Worm (Caenorhabditis elegans) whole organism, late embryonic: ENCODE data around the gene srj-44.

Source experiments
- F13H6.1 ChIP-seq: sonication (generic microtip); optimal IDR thresholded peaks from 2 replicates; lab custom pipeline; 2016; ENCODE audit warnings: missing genetic modification characterization, missing compliant biosample characterization
- ama-1 ChIP-seq: fragments of 150-350 bp; optimal IDR thresholded peaks from 2 replicates; lab custom pipeline; 2014
- fkh-6 ChIP-seq: sonication (generic microtip); optimal IDR thresholded peaks from 2 replicates; lab custom pipeline; 2016; ENCODE audit warnings: missing genetic modification characterization, missing compliant biosample characterization
- lim-6 ChIP-seq: sonication (generic microtip); optimal IDR thresholded peaks from 2 replicates; lab custom pipeline; 2016; ENCODE audit warnings: missing genetic modification characterization, missing compliant biosample characterization
- lin-11 ChIP-seq: fragments of 200-800 bp; sonication (Bioruptor generic); optimal IDR thresholded peaks from 2 replicates; lab custom pipeline; 2018; ENCODE audit warnings: mild to moderate bottlenecking, missing genetic modification characterization, missing compliant biosample characterization
- nhr-11 ChIP-seq: fragments of 150-350 bp; optimal IDR thresholded peaks from 2 replicates; lab custom pipeline; 2014; ENCODE audit warnings: missing biosample characterization, missing genetic modification characterization
- pqm-1 ChIP-seq: sonication (generic microtip); optimal IDR thresholded peaks from 2 replicates; lab custom pipeline; 2016; ENCODE audit warnings: missing genetic modification characterization, missing compliant biosample characterization
- ref-2 ChIP-seq: sonication (generic microtip); optimal IDR thresholded peaks from 2 replicates; lab custom pipeline; 2016; ENCODE audit warnings: missing genetic modification characterization, missing compliant biosample characterization
- tbx-2 ChIP-seq: sonication (generic microtip); optimal IDR thresholded peaks from 2 replicates; lab custom pipeline; 2016; ENCODE audit warnings: missing genetic modification characterization, missing compliant biosample characterization
- tbx-7 ChIP-seq: sonication (generic microtip); optimal IDR thresholded peaks from 2 replicates; lab custom pipeline; 2016; ENCODE audit warnings: missing genotype, missing genetic modification characterization, missing compliant biosample characterization

- no peak for TF ChIP-seq tbx-7 (tag; lab: Kevin White, UChicago)
- TF ChIP-seq tbx-2 (tag; lab: Kevin White, UChicago) = no peak
- TF ChIP-seq ama-1 (lab: Kevin White, UChicago) = no peak
- TF ChIP-seq nhr-11 (tag; lab: Kevin White, UChicago) = no peak
- no peak for TF ChIP-seq lin-11 (tag; lab: Kevin White, UChicago)
- TF ChIP-seq fkh-6 (tag; lab: Kevin White, UChicago) = no peak
- TF ChIP-seq lim-6 = no peak
- no peak for TF ChIP-seq ref-2 (tag; lab: Kevin White, UChicago)
- TF ChIP-seq pqm-1 (tag; lab: Kevin White, UChicago) = no peak
- no peak for TF ChIP-seq F13H6.1 (tag; lab: Kevin White, UChicago)
Measured at ce11 chrV:2881016-2881415, 35.3 kb upstream of the srj-44 start, which contains the start of gene ifc-1.
